Fruit fly (Drosophila melanogaster): ENCODE data around the gene DIP-iota.

DIP-iota gene

DNA sequence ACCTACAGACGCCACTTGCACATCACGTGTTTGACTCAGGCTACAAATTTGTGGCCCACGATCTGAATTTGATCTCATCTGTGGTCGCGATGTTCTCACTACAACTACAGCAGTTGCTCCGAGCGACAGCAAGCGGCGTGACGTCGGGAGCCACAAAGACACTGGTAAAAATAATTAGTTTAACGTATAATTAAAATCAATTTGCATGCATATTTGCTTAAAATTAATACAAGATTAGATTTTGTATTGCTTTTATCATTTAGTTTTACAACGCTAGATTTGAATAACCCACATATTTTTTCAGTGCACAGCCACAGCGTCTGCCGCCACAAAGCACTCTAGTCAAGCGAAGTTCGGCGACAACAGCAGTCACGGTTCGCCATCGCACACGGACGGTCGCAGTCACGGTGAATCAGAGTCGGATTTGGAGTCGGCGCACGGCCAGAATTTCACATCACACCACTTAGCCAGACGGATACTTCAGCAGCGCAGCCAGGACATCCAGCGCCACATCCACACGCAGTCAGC, 9.0 kb downstream of the DIP-iota start (continued):
- peak; percentile 98 for TF ChIP-seq trem (tag; optimal IDR thresholded peaks at IDR 0.05)
- peak; percentile 99 for TF ChIP-seq CG6254 (GFP tag; optimal IDR thresholded peaks at IDR 0.05)
- TF ChIP-seq CG11723 (GFP tag; optimal IDR thresholded peaks at IDR 0.05) = peak; percentile 100
- peak; percentile 99 for TF ChIP-seq Adf1 (GFP tag; IDR thresholded peaks at IDR 0.05)
- TF ChIP-seq Med (GFP tag) = peak; percentile 100
- peak; percentile 100 for TF ChIP-seq CG5953 (GFP tag; IDR thresholded peaks at IDR 0.05)
- TF ChIP-seq gcm (GFP tag; optimal IDR thresholded peaks at IDR 0.05) = peak; percentile 100
- TF ChIP-seq maf-S (GFP tag; optimal IDR thresholded peaks at IDR 0.05) = peak; percentile 100
- TF ChIP-seq CG2120 (GFP tag; optimal IDR thresholded peaks at IDR 0.05) = peak; percentile 100
- peak; percentile 100 for TF ChIP-seq run (tag; optimal IDR thresholded peaks at IDR 0.05)
- TF ChIP-seq CG1792 (GFP tag; optimal IDR thresholded peaks at IDR 0.05) = peak; percentile 100
- peak; percentile 100 for TF ChIP-seq crc (GFP tag; optimal IDR thresholded peaks at IDR 0.05)
- TF ChIP-seq tna (GFP tag; IDR thresholded peaks at IDR 0.05; ENCODE audit: partially characterized antibody) = peak; percentile 42; the same call in 1 of the 2 replicates
- TF ChIP-seq CG4404 (GFP tag; IDR thresholded peaks at IDR 0.05) = peak; percentile 100
- TF ChIP-seq br (optimal IDR thresholded peaks at IDR 0.05) = no peak
- peak in 1 of 2 experiments; percentile 99 for TF ChIP-seq Hr78 (GFP tag; optimal IDR thresholded peaks at IDR 0.05)
- peak; percentile 100 for TF ChIP-seq sens (GFP tag)
- TF ChIP-seq CG7357 (GFP tag; IDR thresholded peaks at IDR 0.05) = peak; percentile 99
- peak; percentile 99 for TF ChIP-seq ab (GFP tag; optimal IDR thresholded peaks at IDR 0.05)
- peak; percentile 100 for TF ChIP-seq mam (GFP tag; optimal IDR thresholded peaks at IDR 0.05)
- TF ChIP-seq CG8765 (GFP tag; IDR thresholded peaks at IDR 0.05) = peak; percentile 100
- peak; percentile 100 for TF ChIP-seq cwo (GFP tag; optimal IDR thresholded peaks at IDR 0.05)
- TF ChIP-seq pros (GFP tag; optimal IDR thresholded peaks at IDR 0.05) = peak; percentile 95
- TF ChIP-seq CG16813 (GFP tag; IDR thresholded peaks at IDR 0.05; ENCODE audit: partially characterized antibody) = no peak
- peak; percentile 45; the same call in 1 of the 2 replicates for TF ChIP-seq amos (GFP tag; IDR thresholded peaks at IDR 0.05; ENCODE audit: partially characterized antibody)
- TF ChIP-seq CG4820 (GFP tag; optimal IDR thresholded peaks at IDR 0.05) = peak; percentile 100
- peak; percentile 51; the same call in 1 of the 3 replicates for TF ChIP-seq Opbp (GFP tag; IDR thresholded peaks at IDR 0.05; ENCODE audit: partially characterized antibody)
- TF ChIP-seq CG33557 (GFP tag; optimal IDR thresholded peaks at IDR 0.05) = peak; percentile 100
- peak; percentile 100 for TF ChIP-seq CG10366 (GFP tag; IDR thresholded peaks at IDR 0.05)
- peak; percentile 100 for TF ChIP-seq B-H2 (GFP tag; optimal IDR thresholded peaks at IDR 0.05)
- TF ChIP-seq CG6813 (GFP tag; optimal IDR thresholded peaks at IDR 0.05) = peak; percentile 100
- peak; percentile 100 for TF ChIP-seq CG12769 (tag; optimal IDR thresholded peaks at IDR 0.05)
- TF ChIP-seq Usf (GFP tag; optimal IDR thresholded peaks at IDR 0.05) = peak; percentile 100
- peak; percentile 100 for TF ChIP-seq NfI (GFP tag; optimal IDR thresholded peaks at IDR 0.05)
- TF ChIP-seq CG31365 (tag; optimal IDR thresholded peaks at IDR 0.05) = peak; percentile 97
- TF ChIP-seq lmd (GFP tag; IDR thresholded peaks at IDR 0.05) = peak; percentile 100
- peak; percentile 100 for TF ChIP-seq Abd-B (GFP tag; optimal IDR thresholded peaks at IDR 0.05)
- TF ChIP-seq CG13624 (GFP tag; optimal IDR thresholded peaks at IDR 0.05) = peak; percentile 100
- peak; percentile 100 for TF ChIP-seq CG13123 (GFP tag; optimal IDR thresholded peaks at IDR 0.05)
- TF ChIP-seq YL-1 (GFP tag; optimal IDR thresholded peaks at IDR 0.05) = peak; percentile 100
- TF ChIP-seq bbx (GFP tag; IDR thresholded peaks at IDR 0.05; ENCODE audit: partially characterized antibody) = peak; percentile 64; the same call in 1 of the 2 replicates
- peak; percentile 99 for TF ChIP-seq CkIIα-i1 (GFP tag; IDR thresholded peaks at IDR 0.05)
- peak; percentile 100 for TF ChIP-seq Blimp-1 (GFP tag; optimal IDR thresholded peaks at IDR 0.05)
- peak; percentile 100 for TF ChIP-seq nau (GFP tag; optimal IDR thresholded peaks at IDR 0.05)
- peak; percentile 100 for TF ChIP-seq CG12219 (GFP tag; optimal IDR thresholded peaks at IDR 0.05)
- peak; percentile 100 for TF ChIP-seq CG16815 (GFP tag; optimal IDR thresholded peaks at IDR 0.05)
- peak; percentile 100 for TF ChIP-seq Poxn (GFP tag; IDR thresholded peaks at IDR 0.05)
- TF ChIP-seq CG14860 (GFP tag; IDR thresholded peaks at IDR 0.05; ENCODE audit: partially characterized antibody) = 0 out of 3 replicates have a peak, but pooled peaks have one; percentile 17
- TF ChIP-seq CoRest (tag; optimal IDR thresholded peaks at IDR 0.05) = peak; percentile 100
